Worm (Caenorhabditis elegans) whole organism, young adult: Measurements from ENCODE around the gene xpo-3.
A peak's percentile ranks its signal among the peaks of the same experiment; 100 is the strongest.

Experiments used
- B0019.2 ChIP-seq: fragments of 200-800 bp; sonication (Bioruptor generic); conservative IDR thresholded peaks from 2 replicates; pipeline ENCODE4 v1.3.6; 2022; ENCODE audit warnings: missing genetic modification reagents, missing genetic modification characterization, missing compliant biosample characterization
- C17E4.6 ChIP-seq: fragments of 200-800 bp; sonication (Bioruptor generic); IDR thresholded peaks from 2 replicates; pipeline ENCODE4 v1.3.6; 2022; ENCODE audit warnings: missing genetic modification reagents, missing genetic modification characterization, missing compliant biosample characterization
- D2030.7 ChIP-seq: fragments of 200-800 bp; sonication (Bioruptor generic); IDR thresholded peaks from 2 replicates; pipeline ENCODE4 v1.3.6; 2022; ENCODE audit warnings: missing genetic modification reagents, missing genetic modification characterization, missing compliant biosample characterization
- F33H1.4 ChIP-seq: fragments of 200-800 bp; sonication (Bioruptor generic); IDR thresholded peaks from 2 replicates; pipeline ENCODE4 v1.3.6; 2022; ENCODE audit warnings: missing genetic modification reagents, missing genetic modification characterization, missing compliant biosample characterization
- F49E8.2 ChIP-seq: sonication (generic microtip); optimal IDR thresholded peaks from 3 replicates; lab custom pipeline; 2017; ENCODE audit warnings: missing genetic modification characterization, mild to moderate bottlenecking, missing compliant biosample characterization, antibody characterized with exemption, moderate library complexity; ENCODE audit not compliant: insufficient read depth
- F55B11.4 ChIP-seq: sonication (generic microtip); optimal IDR thresholded peaks from 2 replicates; lab custom pipeline; 2016; ENCODE audit warnings: missing compliant biosample characterization, missing genetic modification characterization, borderline replicate concordance; ENCODE audit not compliant: insufficient read depth
- F57A8.1 ChIP-seq: fragments of 200-800 bp; sonication (Bioruptor generic); optimal IDR thresholded peaks from 2 replicates; lab custom pipeline; 2018; ENCODE audit warnings: mild to moderate bottlenecking, missing genetic modification characterization, moderate library complexity, missing compliant biosample characterization
- Y53G8AR.9 ChIP-seq: fragments of 200-800 bp; sonication (Bioruptor generic); conservative IDR thresholded peaks from 2 replicates; pipeline ENCODE4 v1.3.6; 2022; ENCODE audit warnings: missing genetic modification reagents, missing genetic modification characterization, missing compliant biosample characterization
- Y95B8A.8 ChIP-seq: fragments of 200-800 bp; sonication (Bioruptor generic); IDR thresholded peaks from 2 replicates; pipeline ENCODE4 v1.3.6; 2022; ENCODE audit warnings: missing genetic modification reagents, missing genetic modification characterization, missing compliant biosample characterization
- aptf-2 ChIP-seq: fragments of 200-800 bp; sonication (Bioruptor generic); conservative IDR thresholded peaks from 2 replicates; pipeline ENCODE4 v1.3.6; 2022; ENCODE audit warnings: missing genetic modification reagents, missing genetic modification characterization, missing compliant biosample characterization
- atf-7 ChIP-seq: sonication (generic microtip); optimal IDR thresholded peaks from 2 replicates; lab custom pipeline; 2017; ENCODE audit warnings: mild to moderate bottlenecking, missing genetic modification characterization, missing compliant biosample characterization
- bed-1 ChIP-seq: fragments of 200-800 bp; sonication (Bioruptor generic); IDR thresholded peaks from 2 replicates; pipeline ENCODE4 v1.3.6; 2022; ENCODE audit warnings: missing genetic modification reagents, missing genetic modification characterization, missing compliant biosample characterization
- bed-2 ChIP-seq: fragments of 200-800 bp; sonication (Bioruptor generic); IDR thresholded peaks from 2 replicates; pipeline ENCODE4 v1.3.6; 2022; ENCODE audit warnings: missing genetic modification reagents, missing genetic modification characterization, missing compliant biosample characterization
- ceh-58 ChIP-seq: fragments of 200-800 bp; sonication (Bioruptor generic); IDR thresholded peaks from 2 replicates; pipeline ENCODE4 v1.3.6; 2022; ENCODE audit warnings: missing genetic modification characterization, missing compliant biosample characterization
- ceh-91 ChIP-seq: fragments of 200-800 bp; sonication (Bioruptor generic); IDR thresholded peaks from 2 replicates; pipeline ENCODE4 v1.3.6; 2022; ENCODE audit warnings: missing genetic modification reagents, missing genetic modification characterization, missing compliant biosample characterization
- die-1 ChIP-seq: sonication (generic microtip); optimal IDR thresholded peaks from 2 replicates; lab custom pipeline; 2016; ENCODE audit warnings: missing genotype, mild to moderate bottlenecking, missing genetic modification characterization, missing compliant biosample characterization
- dox-1 ChIP-seq: fragments of 200-800 bp; sonication (Bioruptor generic); IDR thresholded peaks from 2 replicates; pipeline ENCODE4 v1.3.6; 2022; ENCODE audit warnings: missing genetic modification reagents, missing genetic modification characterization, missing compliant biosample characterization
- dpff-1 ChIP-seq: sonication (generic microtip); optimal IDR thresholded peaks from 2 replicates; lab custom pipeline; 2017; ENCODE audit warnings: mild to moderate bottlenecking, missing genetic modification characterization, missing compliant biosample characterization
- dpl-1 ChIP-seq: fragments of 150-350 bp; optimal IDR thresholded peaks from 2 replicates; lab custom pipeline; 2014; ENCODE audit warnings: missing biosample characterization, missing genetic modification reagents, missing genetic modification characterization
- efl-1 ChIP-seq: fragments of 150-350 bp; optimal IDR thresholded peaks from 2 replicates; lab custom pipeline; 2014; ENCODE audit warnings: missing biosample characterization, missing genetic modification reagents, missing genetic modification characterization
- ekl-4 ChIP-seq: fragments of 200-800 bp; sonication (Bioruptor generic); IDR thresholded peaks from 2 replicates; pipeline ENCODE4 v1.3.6; 2022; ENCODE audit warnings: missing genetic modification reagents, missing genetic modification characterization, missing compliant biosample characterization
- ets-4 ChIP-seq: fragments of 200-800 bp; sonication (Bioruptor generic); optimal IDR thresholded peaks from 2 replicates; lab custom pipeline; 2018; ENCODE audit warnings: mild to moderate bottlenecking, missing genetic modification characterization, missing compliant biosample characterization
- him-1 ChIP-seq: sonication (generic microtip); optimal IDR thresholded peaks from 2 replicates; lab custom pipeline; 2016; ENCODE audit warnings: missing genotype, missing genetic modification reagents, missing genetic modification characterization, missing compliant biosample characterization
- hmg-1.2 ChIP-seq: fragments of 200-800 bp; sonication (Bioruptor generic); IDR thresholded peaks from 2 replicates; pipeline ENCODE4 v1.3.6; 2022; ENCODE audit warnings: missing genetic modification reagents, missing genetic modification characterization, missing compliant biosample characterization
- hmg-20 ChIP-seq: fragments of 200-800 bp; sonication (Bioruptor generic); IDR thresholded peaks from 2 replicates; pipeline ENCODE4 v1.3.6; 2022; ENCODE audit warnings: missing genetic modification reagents, missing genetic modification characterization, missing compliant biosample characterization
- hrde-1 ChIP-seq: sonication (generic microtip); optimal IDR thresholded peaks from 2 replicates; lab custom pipeline; 2016; ENCODE audit warnings: missing genetic modification characterization, mild to moderate bottlenecking, missing compliant biosample characterization, moderate library complexity, missing genotype, missing genetic modification reagents, borderline replicate concordance
- hsf-1 ChIP-seq: fragments of 200-800 bp; sonication (Bioruptor generic); IDR thresholded peaks from 2 replicates; pipeline ENCODE4 v1.3.6; 2022; ENCODE audit warnings: missing genetic modification reagents, missing genetic modification characterization, missing compliant biosample characterization
- lin-40 ChIP-seq: sonication (generic microtip); optimal IDR thresholded peaks from 2 replicates; lab custom pipeline; 2016; ENCODE audit warnings: missing genetic modification characterization, mild to moderate bottlenecking, missing compliant biosample characterization, missing genotype, missing genetic modification reagents
- lin-54 ChIP-seq: fragments of 200-800 bp; sonication (Bioruptor generic); optimal IDR thresholded peaks from 2 replicates; lab custom pipeline; 2018; ENCODE audit warnings: mild to moderate bottlenecking, missing genetic modification characterization, missing compliant biosample characterization
- lsl-1 ChIP-seq: fragments of 200-800 bp; sonication (Bioruptor generic); optimal IDR thresholded peaks from 2 replicates; lab custom pipeline; 2018; ENCODE audit warnings: mild to moderate bottlenecking, missing genetic modification characterization, moderate library complexity, missing compliant biosample characterization
- madf-3 ChIP-seq: fragments of 200-800 bp; sonication (Bioruptor generic); IDR thresholded peaks from 2 replicates; pipeline ENCODE4 v1.3.6; 2022; ENCODE audit warnings: missing genetic modification reagents, missing genetic modification characterization, missing compliant biosample characterization
- madf-6 ChIP-seq: fragments of 200-800 bp; sonication (Bioruptor generic); IDR thresholded peaks from 2 replicates; pipeline ENCODE4 v1.3.6; 2022; ENCODE audit warnings: missing genetic modification reagents, missing genetic modification characterization, missing compliant biosample characterization
- madf-8 ChIP-seq: fragments of 200-800 bp; sonication (Bioruptor generic); conservative IDR thresholded peaks from 2 replicates; pipeline ENCODE4 v1.3.6; 2022; ENCODE audit warnings: missing genetic modification reagents, missing genetic modification characterization, missing compliant biosample characterization
- nfyb-1 ChIP-seq: fragments of 200-800 bp; sonication (Bioruptor generic); IDR thresholded peaks from 2 replicates; pipeline ENCODE4 v1.3.6; 2022; ENCODE audit warnings: missing genetic modification reagents, missing genetic modification characterization, missing compliant biosample characterization
- nhr-120 ChIP-seq: fragments of 200-800 bp; sonication (Bioruptor generic); IDR thresholded peaks from 2 replicates; pipeline ENCODE4 v1.3.6; 2022; ENCODE audit warnings: missing genetic modification characterization, missing compliant biosample characterization
- pbrm-1 ChIP-seq: fragments of 200-800 bp; sonication (Bioruptor generic); IDR thresholded peaks from 2 replicates; pipeline ENCODE4 v1.3.6; 2022; ENCODE audit warnings: missing genetic modification reagents, missing genetic modification characterization, missing compliant biosample characterization
- snpc-1.3 ChIP-seq: sonication (generic microtip); optimal IDR thresholded peaks from 2 replicates; lab custom pipeline; 2017; ENCODE audit warnings: missing genetic modification characterization, mild to moderate bottlenecking, missing compliant biosample characterization, antibody characterized with exemption, moderate library complexity, missing genotype, missing genetic modification reagents; ENCODE audit not compliant: insufficient read depth
- snpc-3.4 ChIP-seq: sonication (generic microtip); optimal IDR thresholded peaks from 2 replicates; lab custom pipeline; 2017; ENCODE audit warnings: missing genetic modification characterization, mild to moderate bottlenecking, missing compliant biosample characterization, antibody characterized with exemption, moderate library complexity, missing genotype, missing genetic modification reagents
- snpc-4 ChIP-seq, 5 experiments: fragments of 150-350 bp in 1 of 5; sonication (generic microtip) in 4 of 5; optimal IDR thresholded peaks; 2 replicates each; lab custom pipeline; 2014 to 2018; ENCODE audit warnings: missing genetic modification characterization in 5 of 5, missing biosample characterization in 3 of 5, antibody characterized with exemption in 2 of 5, mild to moderate bottlenecking in 2 of 5, missing compliant biosample characterization in 2 of 5, missing genotype in 2 of 5, moderate library complexity in 2 of 5, missing genetic modification reagents in 1 of 5
- tbp1 ChIP-seq: fragments of 200-800 bp; sonication (Bioruptor generic); optimal IDR thresholded peaks from 2 replicates; lab custom pipeline; 2018; ENCODE audit warnings: mild to moderate bottlenecking, missing genetic modification characterization, missing compliant biosample characterization
- tlf-1 ChIP-seq: fragments of 200-800 bp; sonication (Bioruptor generic); optimal IDR thresholded peaks from 2 replicates; lab custom pipeline; 2018; ENCODE audit warnings: mild to moderate bottlenecking, missing genetic modification characterization, missing compliant biosample characterization
- unc-130 ChIP-seq: sonication (generic microtip); optimal IDR thresholded peaks from 2 replicates; lab custom pipeline; 2016; ENCODE audit warnings: missing genetic modification reagents, missing genetic modification characterization, missing compliant biosample characterization
- xnd-1 ChIP-seq: sonication (generic microtip); optimal IDR thresholded peaks from 2 replicates; lab custom pipeline; 2016; ENCODE audit warnings: missing genotype, missing genetic modification reagents, missing genetic modification characterization, missing compliant biosample characterization
- ztf-22 ChIP-seq: fragments of 200-800 bp; sonication (Bioruptor generic); optimal IDR thresholded peaks from 2 replicates; lab custom pipeline; 2018; ENCODE audit warnings: mild to moderate bottlenecking, missing genetic modification characterization, moderate library complexity, missing compliant biosample characterization
- ztf-3 ChIP-seq: fragments of 200-800 bp; sonication (Bioruptor generic); optimal IDR thresholded peaks from 2 replicates; lab custom pipeline; 2018; ENCODE audit warnings: mild to moderate bottlenecking, missing genetic modification characterization, missing compliant biosample characterization

xpo-3 gene

ce11 chrIV:7961889-7962342 is 38.1 kb upstream of the xpo-3 start (continued):
- 0 out of 2 replicates have a peak, but pooled peaks have one; percentile 56 for TF ChIP-seq nfyb-1
- TF ChIP-seq, all 124 proteins: peak for 51

- TF ChIP-seq C17E4.6 (GFP tag; lab: Robert Waterston, UW), result 0 out of 2 replicates have a peak, but pooled peaks have one; percentile 11
- TF ChIP-seq ztf-3 (GFP tag; lab: Kevin White, UChicago), result no peak
- no peak for TF ChIP-seq nhr-120 (GFP tag; lab: Robert Waterston, UW)
- TF ChIP-seq bed-1 (GFP tag; lab: Robert Waterston, UW), result no peak
- peak; percentile 92 for TF ChIP-seq lsl-1
- peak; percentile 52 for TF ChIP-seq lin-54 (GFP tag; lab: Kevin White, UChicago)
- TF ChIP-seq him-1 (tag; lab: Kevin White, UChicago), result peak; percentile 7
- TF ChIP-seq hrde-1, result peak; percentile 32
- peak; percentile 24; the same call in 1 of the 2 replicates for TF ChIP-seq hmg-1.2 (GFP tag; lab: Robert Waterston, UW)
- TF ChIP-seq die-1 (tag; lab: Kevin White, UChicago), result no peak
- peak; percentile 81 for TF ChIP-seq F49E8.2 (tag; lab: Kevin White, UChicago)
- 0 out of 2 replicates have a peak, but pooled peaks have one; percentile 13 for TF ChIP-seq ekl-4 (GFP tag; lab: Robert Waterston, UW)
- peak; percentile 71 for TF ChIP-seq xnd-1 (tag; lab: Kevin White, UChicago)
- no peak for TF ChIP-seq ztf-22 (GFP tag; lab: Kevin White, UChicago)
- TF ChIP-seq dpl-1 (GFP tag; lab: Kevin White, UChicago), result peak; percentile 37
- TF ChIP-seq F55B11.4 (tag; lab: Kevin White, UChicago), result no peak
- no peak for TF ChIP-seq dpff-1
- TF ChIP-seq tbp1, result peak; percentile 43
- TF ChIP-seq madf-6, result peak; percentile 89
- TF ChIP-seq ets-4 (GFP tag; lab: Kevin White, UChicago), result no peak
- TF ChIP-seq tlf-1, result peak; percentile 61
- 0 out of 2 replicates have a peak, but pooled peaks have one; percentile 51 for TF ChIP-seq pbrm-1 (GFP tag; lab: Robert Waterston, UW)
- TF ChIP-seq Y95B8A.8 (GFP tag; lab: Robert Waterston, UW), result peak; percentile 44; the same call in 1 of the 2 replicates
- no peak for TF ChIP-seq ceh-58
- peak; percentile 66 for TF ChIP-seq F33H1.4 (GFP tag; lab: Robert Waterston, UW)
- TF ChIP-seq atf-7 (tag; lab: Kevin White, UChicago), result no peak
- TF ChIP-seq F57A8.1 (GFP tag; lab: Kevin White, UChicago), result no peak
- TF ChIP-seq bed-2 (GFP tag; lab: Robert Waterston, UW), result no peak
- TF ChIP-seq D2030.7 (GFP tag; lab: Robert Waterston, UW), result peak; percentile 81
- peak; percentile 77 for TF ChIP-seq unc-130
- peak; percentile 4 for TF ChIP-seq snpc-4 (GFP tag; optimal IDR thresholded peaks at IDR 0.05; lab: Kevin White, UChicago)
- peak in 2 of 4 experiments; percentile 44 to 49 for TF ChIP-seq snpc-4 (tag; optimal IDR thresholded peaks at IDR 0.05; lab: Kevin White, UChicago)
- TF ChIP-seq snpc-1.3, result peak; percentile 83
- TF ChIP-seq madf-3 (GFP tag; lab: Robert Waterston, UW), result peak; percentile 53; the same call in 1 of the 2 replicates
- peak; percentile 76 for TF ChIP-seq madf-8 (GFP tag; lab: Robert Waterston, UW)
- peak; percentile 73 for TF ChIP-seq B0019.2
- TF ChIP-seq aptf-2, result peak; percentile 91
- TF ChIP-seq snpc-3.4 (tag; lab: Kevin White, UChicago), result peak; percentile 81
- TF ChIP-seq Y53G8AR.9 (GFP tag; lab: Robert Waterston, UW), result no peak
- TF ChIP-seq hmg-20 (GFP tag; lab: Robert Waterston, UW), result no peak
- peak; percentile 54 for TF ChIP-seq dox-1
- TF ChIP-seq efl-1 (GFP tag; lab: Kevin White, UChicago), result peak; percentile 93
- peak; percentile 84 for TF ChIP-seq ceh-91
- peak; percentile 97 for TF ChIP-seq hsf-1
- TF ChIP-seq lin-40 (tag; lab: Kevin White, UChicago), result no peak
These were observed 34.3 kb upstream of the xpo-3 start for ce11 chrIV:7958092-7958491.
